Fruit fly (Drosophila melanogaster): ENCODE measurements around the gene mRNA-cap.

- TF ChIP-seq pum (GFP tag; optimal IDR thresholded peaks at IDR 0.05): no peak
- TF ChIP-seq CG7271 (tag; optimal IDR thresholded peaks at IDR 0.05): no peak
- no peak for TF ChIP-seq CG8478 (optimal IDR thresholded peaks at IDR 0.05)
- TF ChIP-seq CG6654 (GFP tag; optimal IDR thresholded peaks at IDR 0.05): no peak
Measured at dm6 chrX:14266075-14266474, 23.5 kb upstream of the mRNA-cap start, which contains the start of the genes CG13404 and na.
